Fruit fly (Drosophila melanogaster) whole organism, pupa: ENCODE measurements around the gene CG14624.

Source experiments
- CG10348 ChIP-seq: fragments of 200-800 bp; sonication (Bioruptor generic); IDR thresholded peaks from 2 replicates; pipeline ENCODE4 v1.3.6; 2022; ENCODE audit warnings: missing biosample characterization, missing genetic modification characterization
- CG12605 ChIP-seq: fragments of 200-800 bp; sonication (Bioruptor generic); IDR thresholded peaks from 2 replicates; pipeline ENCODE4 v1.3.6; 2022; ENCODE audit warnings: missing biosample characterization, missing genetic modification characterization
- CG13204 ChIP-seq: fragments of 200-800 bp; sonication (Bioruptor generic); optimal IDR thresholded peaks from 2 replicates; lab custom pipeline; 2018; ENCODE audit warnings: missing biosample characterization, mild to moderate bottlenecking, missing genetic modification characterization, moderate library complexity
- CG14655 ChIP-seq: fragments of 200-800 bp; sonication (Bioruptor generic); optimal IDR thresholded peaks from 3 replicates; lab custom pipeline; 2017; ENCODE audit warnings: mild to moderate bottlenecking, missing biosample characterization, missing genetic modification reagents, missing genetic modification characterization
- CG15710 ChIP-seq: fragments of 200-800 bp; sonication (Bioruptor generic); optimal IDR thresholded peaks from 2 replicates; lab custom pipeline; 2018; ENCODE audit warnings: missing biosample characterization, mild to moderate bottlenecking, missing genetic modification characterization, moderate library complexity
- CG17806 ChIP-seq: fragments of 200-800 bp; sonication (Bioruptor generic); optimal IDR thresholded peaks from 2 replicates; lab custom pipeline; 2018; ENCODE audit warnings: missing biosample characterization, mild to moderate bottlenecking, missing genetic modification characterization, moderate library complexity
- CG32121 ChIP-seq: fragments of 200-800 bp; sonication (Bioruptor generic); IDR thresholded peaks from 2 replicates; pipeline ENCODE4 v1.3.6; 2022; ENCODE audit warnings: missing biosample characterization, missing genetic modification characterization
- CG34367 ChIP-seq: fragments of 200-800 bp; sonication (Bioruptor generic); optimal IDR thresholded peaks from 2 replicates; lab custom pipeline; 2018; ENCODE audit warnings: missing biosample characterization, mild to moderate bottlenecking, missing genetic modification characterization
- CG4496 ChIP-seq: fragments of 200-800 bp; sonication (Bioruptor generic); IDR thresholded peaks from 3 replicates; pipeline ENCODE4 v1.3.6; 2022; ENCODE audit warnings: missing biosample characterization, missing genetic modification characterization
- CG8159 ChIP-seq: fragments of 200-800 bp; sonication (Bioruptor generic); optimal IDR thresholded peaks from 3 replicates; lab custom pipeline; 2018; ENCODE audit warnings: missing biosample characterization, mild to moderate bottlenecking, missing genetic modification characterization, moderate library complexity
- CG8301 ChIP-seq: fragments of 200-800 bp; sonication (Bioruptor generic); optimal IDR thresholded peaks from 2 replicates; lab custom pipeline; 2018; ENCODE audit warnings: missing biosample characterization, mild to moderate bottlenecking, missing genetic modification characterization
- CG9948 ChIP-seq: fragments of 200-800 bp; sonication (Bioruptor generic); optimal IDR thresholded peaks from 2 replicates; lab custom pipeline; 2018; ENCODE audit warnings: missing biosample characterization, mild to moderate bottlenecking, missing genetic modification characterization, moderate library complexity
- D1 ChIP-seq: fragments of 200-800 bp; sonication (Bioruptor generic); optimal IDR thresholded peaks from 2 replicates; lab custom pipeline; 2018; ENCODE audit warnings: missing biosample characterization, mild to moderate bottlenecking, missing genetic modification characterization, moderate library complexity
- EcR ChIP-seq: fragments of 200-800 bp; sonication (Bioruptor generic); optimal IDR thresholded peaks from 3 replicates; lab custom pipeline; 2019; ENCODE audit warnings: missing biosample characterization, missing genetic modification characterization, mild to moderate bottlenecking, moderate library complexity, missing genetic modification reagents
- Ets98B ChIP-seq: fragments of 200-800 bp; sonication (Bioruptor generic); IDR thresholded peaks from 2 replicates; pipeline ENCODE4 v1.3.6; 2022; ENCODE audit warnings: missing biosample characterization, missing genetic modification characterization
- Pif1A ChIP-seq: fragments of 200-800 bp; sonication (Bioruptor generic); optimal IDR thresholded peaks from 3 replicates; lab custom pipeline; 2016; ENCODE audit warnings: missing biosample characterization, missing genetic modification characterization
- Pif1B ChIP-seq: fragments of 200-800 bp; sonication (Bioruptor generic); optimal IDR thresholded peaks from 3 replicates; lab custom pipeline; 2016; ENCODE audit warnings: missing biosample characterization, missing genetic modification characterization
- Snoo ChIP-seq: fragments of 200-800 bp; sonication (Bioruptor generic); optimal IDR thresholded peaks from 3 replicates; lab custom pipeline; 2017; ENCODE audit warnings: missing biosample characterization, mild to moderate bottlenecking, missing genetic modification characterization, inconsistent platforms
- fd96Ca ChIP-seq: fragments of 200-800 bp; sonication (Bioruptor generic); IDR thresholded peaks from 3 replicates; pipeline ENCODE4 v1.3.6; 2022; ENCODE audit warnings: missing biosample characterization, missing genetic modification characterization
- gl ChIP-seq: fragments of 200-800 bp; sonication (Bioruptor generic); optimal IDR thresholded peaks from 2 replicates; lab custom pipeline; 2018; ENCODE audit warnings: missing biosample characterization, mild to moderate bottlenecking, missing genetic modification characterization
- rn ChIP-seq: fragments of 200-800 bp; sonication (Bioruptor generic); IDR thresholded peaks from 2 replicates; pipeline ENCODE4 v1.3.6; 2022; ENCODE audit warnings: missing biosample characterization, missing genetic modification characterization

CG14624 gene

dm6 chrX:1225859-1226258 lies 19.3 kb downstream of the CG14624 start:
- TF ChIP-seq CG8301 (tag; lab: Kevin White, UChicago) (no peak), Pif1A (GFP tag; lab: Kevin White, UChicago) (no peak), EcR (peak; percentile 23)

DNA sequence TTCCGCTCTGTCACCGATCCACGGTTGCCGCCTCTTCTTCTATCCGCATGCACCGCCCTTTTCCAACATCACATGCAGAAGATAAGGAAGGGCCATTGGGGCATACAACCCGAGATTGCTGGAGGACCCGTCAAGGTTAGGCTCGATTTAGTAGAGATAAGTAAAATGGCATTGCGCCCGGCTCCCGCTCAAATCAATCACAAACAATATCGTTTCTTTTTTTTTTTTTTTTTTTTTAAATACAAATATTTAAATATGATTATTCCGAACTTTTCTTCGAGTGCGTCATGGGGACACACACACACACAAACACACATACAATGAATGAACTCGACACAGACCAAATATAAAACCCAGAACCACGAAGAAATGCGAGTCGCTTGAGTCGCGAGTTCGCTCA lies 22.6 kb downstream of the CG14624 start:
- TF ChIP-seq EcR (no peak), CG9948 (tag; lab: Kevin White, UChicago) (peak; percentile 31), Pif1A (GFP tag; lab: Kevin White, UChicago) (no peak), rn (GFP tag; lab: Robert Waterston, UW) (no peak), CG8301 (tag; lab: Kevin White, UChicago) (no peak), CG17806 (tag; lab: Kevin White, UChicago) (peak; percentile 16), Snoo (tag; lab: Kevin White, UChicago) (no peak), CG32121 (GFP tag; lab: Robert Waterston, UW) (no peak), CG8159 (peak; percentile 20), CG14655 (GFP tag; lab: Kevin White, UChicago) (no peak), Pif1B (peak; percentile 37), CG13204 (GFP tag; lab: Kevin White, UChicago) (no peak), CG15710 (tag; lab: Kevin White, UChicago) (no peak), gl (tag; lab: Kevin White, UChicago) (no peak), Ets98B (GFP tag; lab: Robert Waterston, UW) (peak; percentile 10; the same call in 1 of the 2 replicates), CG10348 (no peak), CG34367 (tag; lab: Kevin White, UChicago) (no peak), D1 (tag; lab: Kevin White, UChicago) (no peak), fd96Ca (GFP tag; lab: Robert Waterston, UW) (peak; percentile 66; the same call in 2 of the 3 replicates), CG4496 (peak; percentile 57; the same call in 2 of the 3 replicates), CG12605 (GFP tag; lab: Robert Waterston, UW) (peak; percentile 39; the same call in 1 of the 2 replicates)

- TF ChIP-seq CG13204 (GFP tag; lab: Kevin White, UChicago) (no peak), CG12605 (GFP tag; lab: Robert Waterston, UW) (no peak), Snoo (tag; lab: Kevin White, UChicago) (no peak), EcR (peak; percentile 87)
Observed at dm6 chrX:1229567-1229966, 23.0 kb downstream of the CG14624 start.

dm6 chrX:1231707-1232106 lies 25.2 kb downstream of the CG14624 start:
- TF ChIP-seq Snoo (tag; lab: Kevin White, UChicago) = no peak
- no peak for TF ChIP-seq CG14655 (GFP tag; lab: Kevin White, UChicago)
- no peak for TF ChIP-seq CG17806 (tag; lab: Kevin White, UChicago)
- TF ChIP-seq Pif1B = no peak
- peak; percentile 4 for TF ChIP-seq CG8301 (tag; lab: Kevin White, UChicago)
- TF ChIP-seq rn (GFP tag; lab: Robert Waterston, UW) = no peak
- no peak for TF ChIP-seq CG13204 (GFP tag; lab: Kevin White, UChicago)
- TF ChIP-seq gl (tag; lab: Kevin White, UChicago) = no peak
- no peak for TF ChIP-seq EcR
- peak; percentile 16; the same call in 1 of the 2 replicates for TF ChIP-seq CG12605 (GFP tag; lab: Robert Waterston, UW)
- TF ChIP-seq CG8159 = peak; percentile 30
- no peak for TF ChIP-seq CG9948 (tag; lab: Kevin White, UChicago)
- peak; percentile 76; the same call in 2 of the 3 replicates for TF ChIP-seq CG4496
- no peak for TF ChIP-seq Pif1A (GFP tag; lab: Kevin White, UChicago)
- no peak for TF ChIP-seq CG10348
- TF ChIP-seq CG34367 (tag; lab: Kevin White, UChicago) = no peak
- TF ChIP-seq CG32121 (GFP tag; lab: Robert Waterston, UW) = peak; percentile 70
- TF ChIP-seq CG15710 (tag; lab: Kevin White, UChicago) = no peak
- TF ChIP-seq fd96Ca (GFP tag; lab: Robert Waterston, UW) = peak; percentile 64
- TF ChIP-seq Ets98B (GFP tag; lab: Robert Waterston, UW) = peak; percentile 67
- TF ChIP-seq D1 (tag; lab: Kevin White, UChicago) = no peak
- TF ChIP-seq, all 21 proteins: peak for 7

DNA sequence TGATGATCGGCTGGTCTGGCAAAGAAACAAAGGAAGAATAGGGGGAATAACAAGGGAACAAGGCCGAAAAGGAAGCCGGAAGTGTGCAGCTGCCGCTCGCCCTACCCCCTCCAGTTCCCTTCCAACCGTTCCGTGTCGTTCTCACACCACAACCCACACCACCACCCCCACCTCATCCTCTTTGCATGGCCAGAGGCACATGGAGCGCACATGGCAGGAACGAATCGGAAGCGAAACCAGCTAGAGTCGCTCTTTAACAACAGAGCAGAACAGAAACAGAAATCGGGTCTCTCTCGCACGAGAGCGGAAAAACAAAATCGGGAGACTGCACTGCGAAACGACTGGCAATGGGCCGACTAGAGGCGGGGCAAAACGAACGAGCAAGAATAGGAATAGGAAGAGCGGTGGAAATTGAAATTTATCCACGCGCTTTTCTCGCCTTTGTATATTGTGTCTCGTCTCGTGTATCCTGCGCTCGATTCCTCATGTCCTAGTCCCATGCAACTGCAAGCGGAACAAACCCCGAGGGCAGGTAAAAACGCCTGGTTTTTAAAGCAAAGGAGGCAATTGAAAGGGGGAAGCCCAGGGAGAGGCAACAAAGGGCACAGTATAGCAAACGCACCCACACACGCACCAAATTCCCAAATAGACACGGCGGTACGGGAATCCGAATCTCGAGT lies 26.1 kb downstream of the CG14624 start:
- no peak for TF ChIP-seq CG14655 (GFP tag; lab: Kevin White, UChicago)
- peak; percentile 69 for TF ChIP-seq CG13204 (GFP tag; lab: Kevin White, UChicago)
- TF ChIP-seq EcR = peak; percentile 39

DNA sequence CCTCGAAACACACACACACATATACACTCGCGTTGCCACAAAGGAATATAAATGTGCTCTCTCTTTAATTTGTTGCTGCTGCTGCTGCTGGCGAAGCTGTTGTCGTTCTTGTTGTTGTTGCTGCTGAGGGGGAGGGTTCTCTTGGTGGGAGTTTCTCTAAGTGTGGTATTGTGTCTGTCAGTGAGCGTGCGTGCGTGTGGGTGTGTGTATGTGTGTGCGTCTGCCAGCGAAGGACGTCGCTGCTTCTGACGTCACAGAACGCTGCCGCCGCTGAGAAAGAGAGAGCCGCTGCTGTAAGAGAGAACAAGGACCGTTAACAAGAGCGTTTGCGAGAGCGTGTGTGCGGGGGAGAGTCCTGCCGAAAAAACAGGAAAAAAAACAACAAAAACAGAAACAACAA lies 27.5 kb downstream of the CG14624 start:
- TF ChIP-seq CG32121 (GFP tag; lab: Robert Waterston, UW) = 0 out of 2 replicates have a peak, but pooled peaks have one; percentile 15
- no peak for TF ChIP-seq CG34367 (tag; lab: Kevin White, UChicago)
- TF ChIP-seq CG13204 (GFP tag; lab: Kevin White, UChicago) = peak; percentile 27
